Worm (Caenorhabditis elegans) whole organism, L4 larva: Measurements from ENCODE around the gene nos-1.
A peak's percentile ranks its signal among the peaks of the same experiment; 100 is the strongest.

ENCODE experiments used
- F26F4.8 ChIP-seq: fragments of 200-800 bp; sonication (Bioruptor generic); conservative IDR thresholded peaks from 2 replicates; pipeline ENCODE4 v1.3.6; 2022; ENCODE audit warnings: missing genetic modification characterization, missing compliant biosample characterization
- F44E2.7 ChIP-seq: fragments of 200-800 bp; sonication (Bioruptor generic); IDR thresholded peaks from 2 replicates; pipeline ENCODE4 v2.1.2; 2022; ENCODE audit warnings: missing genetic modification characterization, missing compliant biosample characterization
- F49E8.2 ChIP-seq: sonication (generic microtip); optimal IDR thresholded peaks from 2 replicates; lab custom pipeline; 2016; ENCODE audit warnings: missing compliant biosample characterization, mild to moderate bottlenecking, missing genetic modification characterization, borderline replicate concordance
- T20F7.1 ChIP-seq: fragments of 200-800 bp; sonication (Bioruptor generic); optimal IDR thresholded peaks from 2 replicates; lab custom pipeline; 2018; ENCODE audit warnings: mild to moderate bottlenecking, missing genetic modification characterization, missing compliant biosample characterization
- T26A8.4 ChIP-seq: fragments of 200-800 bp; sonication (Bioruptor generic); IDR thresholded peaks from 2 replicates; pipeline ENCODE4 v1.3.6; 2022; ENCODE audit warnings: missing genetic modification characterization, missing compliant biosample characterization
- Y105C5A.15 ChIP-seq: fragments of 200-800 bp; sonication (Bioruptor generic); IDR thresholded peaks from 2 replicates; pipeline ENCODE4 v1.3.6; 2022; ENCODE audit warnings: missing genetic modification characterization, missing compliant biosample characterization
- Y48G9A.11 ChIP-seq: fragments of 200-800 bp; sonication (Bioruptor generic); IDR thresholded peaks from 2 replicates; pipeline ENCODE4 v1.3.6; 2022; ENCODE audit warnings: missing genetic modification reagents, missing genetic modification characterization, missing compliant biosample characterization
- ZK337.2 ChIP-seq: fragments of 200-800 bp; sonication (Bioruptor generic); IDR thresholded peaks from 2 replicates; pipeline ENCODE4 v1.3.6; 2022; ENCODE audit warnings: missing genetic modification reagents, missing genetic modification characterization, missing compliant biosample characterization
- aha-1 ChIP-seq: fragments of 150-350 bp; peaks from one replicate; lab custom pipeline; 2014; ENCODE audit warnings: missing biosample characterization, missing genetic modification characterization
- aly-2 ChIP-seq: sonication (generic microtip); optimal IDR thresholded peaks from 2 replicates; lab custom pipeline; 2018; ENCODE audit warnings: missing biosample characterization, missing genetic modification characterization
- ama-1 ChIP-seq: fragments of 150-350 bp; optimal IDR thresholded peaks from 2 replicates; lab custom pipeline; 2014; ENCODE audit warnings: inconsistent platforms, mixed read lengths
- ceh-20 ChIP-seq: fragments of 200-800 bp; sonication (Bioruptor generic); IDR thresholded peaks from 2 replicates; pipeline ENCODE4 v1.3.6; 2022; ENCODE audit warnings: missing genetic modification reagents, missing genetic modification characterization, missing compliant biosample characterization
- ceh-32 ChIP-seq: sonication (generic microtip); optimal IDR thresholded peaks from 2 replicates; lab custom pipeline; 2016; ENCODE audit warnings: mild to moderate bottlenecking, missing genetic modification characterization, missing compliant biosample characterization; ENCODE audit not compliant: poor library complexity
- daf-12 ChIP-seq: fragments of 150-350 bp; optimal IDR thresholded peaks from 2 replicates; lab custom pipeline; 2014; ENCODE audit warnings: missing biosample characterization, missing genetic modification reagents, missing genetic modification characterization
- daf-16 ChIP-seq, 3 experiments: sonication (generic microtip); optimal IDR thresholded peaks; 2 replicates each; lab custom pipeline; 2016 to 2017; ENCODE audit warnings: missing genetic modification characterization in 3 of 3, missing genetic modification reagents in 3 of 3, mild to moderate bottlenecking in 2 of 3, missing compliant biosample characterization in 2 of 3, missing biosample characterization in 1 of 3, moderate library complexity in 1 of 3
- daf-8 ChIP-seq: fragments of 200-800 bp; sonication (Bioruptor generic); IDR thresholded peaks from 2 replicates; pipeline ENCODE4 v1.3.6; 2022; ENCODE audit warnings: missing genetic modification characterization, missing compliant biosample characterization
- dmd-6 ChIP-seq: fragments of 200-800 bp; sonication (Bioruptor generic); IDR thresholded peaks from 2 replicates; pipeline ENCODE4 v1.3.6; 2022; ENCODE audit warnings: missing genetic modification reagents, missing genetic modification characterization, missing compliant biosample characterization
- dmd-8 ChIP-seq: fragments of 200-800 bp; sonication (Bioruptor generic); IDR thresholded peaks from 2 replicates; pipeline ENCODE4 v1.3.6; 2022; ENCODE audit warnings: missing genetic modification characterization, missing compliant biosample characterization
- dmd-9 ChIP-seq: fragments of 200-800 bp; sonication (Bioruptor generic); IDR thresholded peaks from 2 replicates; pipeline ENCODE4 v1.3.6; 2022; ENCODE audit warnings: missing genetic modification reagents, missing genetic modification characterization, missing compliant biosample characterization
- egl-27 ChIP-seq: sonication (generic microtip); optimal IDR thresholded peaks from 3 replicates; lab custom pipeline; 2017; ENCODE audit warnings: missing biosample characterization, missing genetic modification reagents, missing genetic modification characterization
- fos-1 ChIP-seq: fragments of 150-350 bp; optimal IDR thresholded peaks from 2 replicates; lab custom pipeline; 2014; ENCODE audit warnings: missing biosample characterization, missing genetic modification characterization
- hmg-1.1 ChIP-seq: fragments of 200-800 bp; sonication (Bioruptor generic); IDR thresholded peaks from 2 replicates; pipeline ENCODE4 v1.3.6; 2022; ENCODE audit warnings: missing genetic modification reagents, missing genetic modification characterization, missing compliant biosample characterization
- lin-1 ChIP-seq: fragments of 200-800 bp; sonication (Bioruptor generic); IDR thresholded peaks from 2 replicates; pipeline ENCODE4 v1.3.6; 2022; ENCODE audit warnings: missing genetic modification reagents, missing genetic modification characterization, missing compliant biosample characterization
- lin-38 ChIP-seq: fragments of 200-800 bp; sonication (Bioruptor generic); IDR thresholded peaks from 2 replicates; pipeline ENCODE4 v1.3.6; 2022; ENCODE audit warnings: missing genetic modification reagents, missing genetic modification characterization, missing compliant biosample characterization
- lin-39 ChIP-seq: fragments of 150-350 bp; optimal IDR thresholded peaks from 2 replicates; lab custom pipeline; 2014; ENCODE audit warnings: missing biosample characterization, missing genetic modification reagents, missing genetic modification characterization
- lsy-2 ChIP-seq, 2 experiments: fragments of 150-350 bp in 1 of 2; sonication (generic microtip) in 1 of 2; optimal IDR thresholded peaks; 2 replicates each; lab custom pipeline; 2014 to 2017; ENCODE audit warnings: missing biosample characterization in 2 of 2, missing genetic modification characterization in 2 of 2
- mdl-1 ChIP-seq, 2 experiments: fragments of 150-350 bp in 1 of 2; sonication (generic microtip) in 1 of 2; optimal IDR thresholded peaks; 2 replicates each; lab custom pipeline; 2014 to 2017; ENCODE audit warnings: missing biosample characterization in 2 of 2, missing genetic modification characterization in 2 of 2
- mxl-3 ChIP-seq: fragments of 200-800 bp; sonication (Bioruptor generic); optimal IDR thresholded peaks from 2 replicates; lab custom pipeline; 2018; ENCODE audit warnings: mild to moderate bottlenecking, missing genetic modification characterization, missing compliant biosample characterization
- nhr-10 ChIP-seq: fragments of 150-350 bp; optimal IDR thresholded peaks from 2 replicates; lab custom pipeline; 2014; ENCODE audit warnings: missing biosample characterization, missing genetic modification characterization
- nhr-102 ChIP-seq: sonication (generic microtip); optimal IDR thresholded peaks from 2 replicates; lab custom pipeline; 2016; ENCODE audit warnings: mild to moderate bottlenecking, missing genetic modification characterization, moderate library complexity, missing compliant biosample characterization
- nhr-11 ChIP-seq: fragments of 150-350 bp; optimal IDR thresholded peaks from 2 replicates; lab custom pipeline; 2014; ENCODE audit warnings: missing biosample characterization, missing genetic modification characterization
- nhr-111 ChIP-seq: fragments of 200-800 bp; sonication (Bioruptor generic); optimal IDR thresholded peaks from 2 replicates; lab custom pipeline; 2018; ENCODE audit warnings: mild to moderate bottlenecking, missing genetic modification characterization, missing compliant biosample characterization
- nhr-25 ChIP-seq: sonication (generic microtip); optimal IDR thresholded peaks from 2 replicates; lab custom pipeline; 2017; ENCODE audit warnings: missing genetic modification characterization, mild to moderate bottlenecking, missing compliant biosample characterization, antibody characterized with exemption, moderate library complexity, borderline replicate concordance; ENCODE audit not compliant: insufficient read depth
- nhr-42 ChIP-seq: fragments of 200-800 bp; sonication (Bioruptor generic); IDR thresholded peaks from 2 replicates; pipeline ENCODE4 v1.3.6; 2022; ENCODE audit warnings: missing genetic modification characterization, missing compliant biosample characterization
- nhr-6 ChIP-seq: fragments of 150-350 bp; optimal IDR thresholded peaks from 2 replicates; lab custom pipeline; 2014; ENCODE audit warnings: missing biosample characterization, missing genetic modification characterization
- nhr-77 ChIP-seq: fragments of 150-350 bp; optimal IDR thresholded peaks from 2 replicates; lab custom pipeline; 2014; ENCODE audit warnings: missing biosample characterization, missing genetic modification characterization
- pha-4 ChIP-seq, 2 experiments: fragments of 150-350 bp in 1 of 2; fragments of 200-800 bp in 1 of 2; sonication (Bioruptor generic) in 1 of 2; IDR thresholded peaks in 1 of 2; optimal IDR thresholded peaks in 1 of 2; 2 replicates each; pipeline versions ENCODE4 v1.3.6 to Lab custom; 2014 to 2022; ENCODE audit warnings: missing genetic modification characterization in 2 of 2, missing genetic modification reagents in 2 of 2, missing biosample characterization in 1 of 2, missing compliant biosample characterization in 1 of 2
- rbr-2 ChIP-seq: sonication (generic microtip); optimal IDR thresholded peaks from 2 replicates; lab custom pipeline; 2016; ENCODE audit warnings: missing genotype, missing genetic modification characterization, missing compliant biosample characterization
- sdz-12 ChIP-seq: fragments of 200-800 bp; sonication (Bioruptor generic); optimal IDR thresholded peaks from 2 replicates; lab custom pipeline; 2018; ENCODE audit warnings: mild to moderate bottlenecking, missing genetic modification characterization, missing compliant biosample characterization
- skn-1 ChIP-seq: fragments of 150-350 bp; optimal IDR thresholded peaks from 2 replicates; lab custom pipeline; 2014; ENCODE audit warnings: missing biosample characterization, missing genetic modification characterization
- snpc-1.2 ChIP-seq: fragments of 200-800 bp; sonication (Bioruptor generic); IDR thresholded peaks from 2 replicates; pipeline ENCODE4 v1.3.6; 2022; ENCODE audit warnings: missing genetic modification reagents, missing genetic modification characterization, missing compliant biosample characterization
- spr-3 ChIP-seq: fragments of 200-800 bp; sonication (Bioruptor generic); optimal IDR thresholded peaks from 2 replicates; lab custom pipeline; 2018; ENCODE audit warnings: mild to moderate bottlenecking, missing genetic modification characterization, missing compliant biosample characterization
- tag-97 ChIP-seq: fragments of 200-800 bp; sonication (Bioruptor generic); IDR thresholded peaks from 2 replicates; pipeline ENCODE4 v1.3.6; 2022; ENCODE audit warnings: missing genetic modification characterization, missing compliant biosample characterization
- tra-1 ChIP-seq: fragments of 200-800 bp; sonication (Bioruptor generic); IDR thresholded peaks from 2 replicates; pipeline ENCODE4 v1.3.6; 2022; ENCODE audit warnings: missing genetic modification reagents, missing genetic modification characterization, missing compliant biosample characterization
- unc-39 ChIP-seq: sonication (generic microtip); optimal IDR thresholded peaks from 2 replicates; lab custom pipeline; 2017; ENCODE audit warnings: missing biosample characterization, missing genetic modification characterization
- unc-62 ChIP-seq, 3 experiments: fragments of 150-350 bp in 1 of 3; sonication (generic microtip); optimal IDR thresholded peaks in 2 of 3; peaks in 1 of 3; 1 replicate in 1 of 3; 2 replicates in 2 of 3; lab custom pipeline; 2014 to 2017; ENCODE audit warnings: missing biosample characterization in 3 of 3, missing genetic modification characterization in 3 of 3, missing genetic modification reagents in 3 of 3, missing genotype in 1 of 3
- vab-7 ChIP-seq: fragments of 200-800 bp; sonication (Bioruptor generic); IDR thresholded peaks from 2 replicates; pipeline ENCODE4 v1.3.6; 2022; ENCODE audit warnings: missing genetic modification reagents, missing genetic modification characterization, missing compliant biosample characterization
- zag-1 ChIP-seq: fragments of 150-350 bp; optimal IDR thresholded peaks from 2 replicates; lab custom pipeline; 2014; ENCODE audit warnings: missing biosample characterization, missing genetic modification characterization
- zfp-3 ChIP-seq: fragments of 200-800 bp; sonication (Bioruptor generic); conservative IDR thresholded peaks from 2 replicates; pipeline ENCODE4 v1.3.6; 2022; ENCODE audit warnings: missing genetic modification reagents, missing genetic modification characterization, missing compliant biosample characterization
- zip-11 ChIP-seq: fragments of 200-800 bp; sonication (Bioruptor generic); IDR thresholded peaks from 2 replicates; pipeline ENCODE4 v1.3.6; 2022; ENCODE audit warnings: missing genetic modification characterization, missing compliant biosample characterization
- ztf-7 ChIP-seq: fragments of 150-350 bp; optimal IDR thresholded peaks from 2 replicates; lab custom pipeline; 2014; ENCODE audit warnings: missing biosample characterization, missing genetic modification characterization

Gene nos-1

ce11 chrII:10924669-10925068 is 28.3 kb downstream of the nos-1 start (continued):
- TF ChIP-seq mxl-3 (GFP tag; lab: Kevin White, UChicago), result no peak
- TF ChIP-seq nhr-11 (tag; lab: Kevin White, UChicago), result no peak
- TF ChIP-seq nhr-111 (GFP tag; lab: Kevin White, UChicago), result no peak
- no peak for TF ChIP-seq unc-62 (GFP tag; optimal IDR thresholded peaks at IDR 0.05 in 1 of 2; lab: Kevin White, UChicago)
- TF ChIP-seq unc-62 (tag; optimal IDR thresholded peaks at IDR 0.05; lab: Kevin White, UChicago), result no peak
- TF ChIP-seq nhr-42 (GFP tag; lab: Robert Waterston, UW), result no peak
- TF ChIP-seq T20F7.1 (GFP tag; lab: Kevin White, UChicago), result no peak
- no peak for TF ChIP-seq tag-97 (GFP tag; lab: Robert Waterston, UW)
- no peak for TF ChIP-seq daf-12 (tag; lab: Kevin White, UChicago)
- no peak for TF ChIP-seq fos-1
- no peak for TF ChIP-seq nhr-25 (tag; lab: Kevin White, UChicago)
- no peak for TF ChIP-seq ceh-32 (tag; lab: Kevin White, UChicago)
- TF ChIP-seq F49E8.2 (tag; lab: Kevin White, UChicago), result no peak
- no peak for TF ChIP-seq Y48G9A.11 (GFP tag; lab: Robert Waterston, UW)
- no peak for TF ChIP-seq zag-1 (tag; lab: Kevin White, UChicago)
- no peak for TF ChIP-seq sdz-12 (GFP tag; lab: Kevin White, UChicago)
- no peak for TF ChIP-seq rbr-2 (tag; lab: Kevin White, UChicago)
- no peak for TF ChIP-seq unc-39
- TF ChIP-seq vab-7, result no peak
- TF ChIP-seq pha-4 (GFP tag; IDR thresholded peaks at IDR 0.05; lab: Robert Waterston, UW), result no peak
- TF ChIP-seq pha-4 (tag; optimal IDR thresholded peaks at IDR 0.05; lab: Kevin White, UChicago), result no peak
- no peak for TF ChIP-seq ama-1 (lab: Kevin White, UChicago)
- TF ChIP-seq nhr-6 (tag; lab: Kevin White, UChicago), result no peak
- TF ChIP-seq lin-38 (GFP tag; lab: Robert Waterston, UW), result no peak
- no peak for TF ChIP-seq zfp-3 (GFP tag; lab: Robert Waterston, UW)
- peak; percentile 84 for TF ChIP-seq nhr-77 (tag; lab: Kevin White, UChicago)
- no peak for TF ChIP-seq lin-39
- peak; percentile 89 for TF ChIP-seq dmd-6 (GFP tag; lab: Robert Waterston, UW)
- TF ChIP-seq snpc-1.2, result no peak
- TF ChIP-seq lin-1, result peak; percentile 13; the same call in 1 of the 2 replicates
- TF ChIP-seq ztf-7 (tag; lab: Kevin White, UChicago), result no peak
- TF ChIP-seq daf-8 (GFP tag; lab: Robert Waterston, UW), result no peak
- TF ChIP-seq zip-11 (GFP tag; lab: Robert Waterston, UW), result no peak
- no peak for TF ChIP-seq skn-1 (tag; lab: Kevin White, UChicago)
- TF ChIP-seq dmd-9 (GFP tag; lab: Robert Waterston, UW), result no peak
- TF ChIP-seq nhr-102 (tag; lab: Kevin White, UChicago), result peak; percentile 37
- no peak for TF ChIP-seq F44E2.7
- TF ChIP-seq dmd-8, result no peak
- TF ChIP-seq egl-27 (tag; lab: Kevin White, UChicago), result no peak
- no peak for TF ChIP-seq aly-2
- no peak for TF ChIP-seq daf-16 (GFP tag; optimal IDR thresholded peaks at IDR 0.05; lab: Kevin White, UChicago)
- peak; percentile 98 for TF ChIP-seq daf-16 (tag; optimal IDR thresholded peaks at IDR 0.05; lab: Kevin White, UChicago)
- no peak for TF ChIP-seq F26F4.8 (GFP tag; lab: Robert Waterston, UW)
- TF ChIP-seq tra-1 (GFP tag; lab: Robert Waterston, UW), result peak; percentile 33; the same call in 1 of the 2 replicates
- TF ChIP-seq lsy-2 (tag; optimal IDR thresholded peaks at IDR 0.05; lab: Kevin White, UChicago), result peak in 1 of 2 experiments; percentile 32
- peak in 1 of 2 experiments; percentile 82 for TF ChIP-seq mdl-1 (tag; optimal IDR thresholded peaks at IDR 0.05; lab: Kevin White, UChicago)
- peak; percentile 83 for TF ChIP-seq aha-1
- no peak for TF ChIP-seq spr-3 (GFP tag; lab: Kevin White, UChicago)
- TF ChIP-seq nhr-10, result peak; percentile 28
- no peak for TF ChIP-seq ZK337.2 (GFP tag; lab: Robert Waterston, UW)
- no peak for TF ChIP-seq ceh-20
- no peak for TF ChIP-seq hmg-1.1 (GFP tag; lab: Robert Waterston, UW)
- TF ChIP-seq Y105C5A.15 (GFP tag; lab: Robert Waterston, UW), result no peak
- no peak for TF ChIP-seq T26A8.4
